Worm (Caenorhabditis elegans): Measurements from ENCODE around the gene clec-123.

ce11 chrII:3110099-3110498, 3.9 kb upstream of the clec-123 start:
- TF ChIP-seq W03F9.2 (tag; optimal IDR thresholded peaks at IDR 0.05) = no peak
- no peak for TF ChIP-seq him-1 (tag; optimal IDR thresholded peaks at IDR 0.05)

All from whole organism, L4/young adult.